Worm (Caenorhabditis elegans): ENCODE measurements around the gene hyl-2.

The hyl-2 gene

DNA sequence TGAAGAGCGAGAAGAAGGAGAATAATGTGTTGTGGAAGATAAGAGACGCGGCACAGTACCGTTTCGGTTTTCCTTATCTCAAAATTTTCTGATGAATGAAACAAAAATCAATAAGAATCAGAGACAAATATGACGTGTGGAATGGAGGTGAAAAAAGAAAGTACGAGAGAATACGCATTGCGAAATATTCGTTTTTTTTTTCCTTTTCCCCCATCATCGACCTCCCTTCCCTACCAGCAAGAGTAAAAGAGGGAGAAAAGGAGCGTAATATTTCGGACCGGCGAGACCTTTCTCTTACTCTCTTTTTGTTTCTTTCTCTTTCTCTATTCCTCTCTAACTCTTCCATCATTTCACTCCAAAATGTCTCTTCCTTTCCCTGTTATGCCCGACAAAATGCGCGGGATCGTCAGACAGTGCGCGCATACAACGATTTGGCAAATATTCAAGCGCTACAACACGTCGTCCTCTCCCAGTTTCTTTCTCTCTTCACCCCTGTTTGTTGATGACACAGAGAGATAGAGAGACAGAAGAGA is 36.9 kb downstream of the hyl-2 start (continued):
- peak; percentile 90 for TF ChIP-seq nhr-28 (tag; optimal IDR thresholded peaks at IDR 0.05)
- TF ChIP-seq T20F7.1 (GFP tag; optimal IDR thresholded peaks at IDR 0.05): no peak
- peak; percentile 40 for TF ChIP-seq nhr-48 (tag; optimal IDR thresholded peaks at IDR 0.05)
- peak in 1 of 2 experiments; percentile 23 for TF ChIP-seq hif-1 (tag; optimal IDR thresholded peaks at IDR 0.05)
- no peak for TF ChIP-seq daf-12 (tag; optimal IDR thresholded peaks at IDR 0.05)
- no peak for TF ChIP-seq arid-1 (GFP tag; conservative IDR thresholded peaks at IDR 0.05)
- no peak for TF ChIP-seq lin-38 (GFP tag; IDR thresholded peaks at IDR 0.05)
- TF ChIP-seq zip-11 (GFP tag; IDR thresholded peaks at IDR 0.05): no peak
- TF ChIP-seq lim-7 (GFP tag; IDR thresholded peaks at IDR 0.05): no peak
- TF ChIP-seq ceh-62 (tag; optimal IDR thresholded peaks at IDR 0.05): no peak
- no peak for TF ChIP-seq R02D3.7 (tag; optimal IDR thresholded peaks at IDR 0.05)
- TF ChIP-seq nhr-237 (tag; optimal IDR thresholded peaks at IDR 0.05): no peak
- TF ChIP-seq ceh-32 (tag; optimal IDR thresholded peaks at IDR 0.05; ENCODE audit: poor library complexity): no peak
- TF ChIP-seq mdl-1 (tag; optimal IDR thresholded peaks at IDR 0.05): no peak
- TF ChIP-seq lin-15B (tag; optimal IDR thresholded peaks at IDR 0.05): no peak
- no peak for TF ChIP-seq spr-1 (tag; optimal IDR thresholded peaks at IDR 0.05)
- TF ChIP-seq madf-5 (GFP tag; IDR thresholded peaks at IDR 0.05): no peak
- TF ChIP-seq nhr-42 (GFP tag; IDR thresholded peaks at IDR 0.05): no peak
- no peak for TF ChIP-seq saeg-2 (GFP tag; IDR thresholded peaks at IDR 0.05)

DNA sequence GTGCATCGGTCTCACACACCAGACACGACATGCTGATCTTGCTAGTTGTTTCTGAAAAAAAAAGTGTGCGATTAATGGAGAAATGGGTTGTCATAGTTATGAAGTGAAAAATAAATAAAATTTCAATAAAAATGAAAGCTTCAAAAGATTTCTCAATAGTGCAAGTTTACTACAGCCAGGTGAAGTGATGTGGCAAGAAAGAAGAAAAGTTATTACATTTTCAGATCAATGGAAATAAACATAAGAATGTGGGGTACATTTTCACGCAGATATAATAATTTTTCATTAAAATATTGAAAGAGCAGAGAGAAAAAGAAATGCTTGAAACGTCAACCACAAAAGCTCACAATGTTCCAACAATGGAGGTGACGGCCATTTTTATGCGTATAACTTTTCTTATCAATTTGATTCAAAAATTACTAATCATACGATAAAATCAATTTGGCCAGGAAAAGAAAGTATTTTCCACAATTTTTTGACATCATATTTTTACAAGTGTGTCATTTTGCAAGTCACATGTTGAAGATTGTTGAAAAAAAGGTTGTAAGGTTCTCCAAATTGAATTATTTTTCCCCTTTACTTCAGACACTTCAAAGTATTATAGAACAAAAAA is 38.9 kb downstream of the hyl-2 start, which contains the start of gene nhr-45:
Gene nhr-45 (minus strand): TSS at position 51 of the 613 bp plus-strand sequence.
- TF ChIP-seq lin-1 (GFP tag; IDR thresholded peaks at IDR 0.05) (no peak), ceh-44 (GFP tag; IDR thresholded peaks at IDR 0.05) (no peak), nhr-10 (tag; optimal IDR thresholded peaks at IDR 0.05) (no peak), hmg-1.1 (GFP tag; IDR thresholded peaks at IDR 0.05) (no peak), T26A8.4 (GFP tag; IDR thresholded peaks at IDR 0.05) (no peak), ztf-7 (tag; optimal IDR thresholded peaks at IDR 0.05) (no peak), pqm-1 (tag; optimal IDR thresholded peaks at IDR 0.05) (peak; percentile 26), dmd-6 (GFP tag; IDR thresholded peaks at IDR 0.05) (peak; percentile 42; the same call in 1 of the 2 replicates), nhr-28 (tag; optimal IDR thresholded peaks at IDR 0.05) (peak; percentile 25), nhr-111 (GFP tag; optimal IDR thresholded peaks at IDR 0.05) (no peak), nhr-77 (tag; optimal IDR thresholded peaks at IDR 0.05) (peak; percentile 24), mdl-1 (tag; optimal IDR thresholded peaks at IDR 0.05) (no peak), lsy-2 (tag; optimal IDR thresholded peaks at IDR 0.05) (peak in 1 of 2 experiments; percentile 13), T20F7.1 (GFP tag; optimal IDR thresholded peaks at IDR 0.05) (peak; percentile 34), R02D3.7 (tag; optimal IDR thresholded peaks at IDR 0.05) (no peak), nhr-42 (GFP tag; IDR thresholded peaks at IDR 0.05) (no peak)

DNA sequence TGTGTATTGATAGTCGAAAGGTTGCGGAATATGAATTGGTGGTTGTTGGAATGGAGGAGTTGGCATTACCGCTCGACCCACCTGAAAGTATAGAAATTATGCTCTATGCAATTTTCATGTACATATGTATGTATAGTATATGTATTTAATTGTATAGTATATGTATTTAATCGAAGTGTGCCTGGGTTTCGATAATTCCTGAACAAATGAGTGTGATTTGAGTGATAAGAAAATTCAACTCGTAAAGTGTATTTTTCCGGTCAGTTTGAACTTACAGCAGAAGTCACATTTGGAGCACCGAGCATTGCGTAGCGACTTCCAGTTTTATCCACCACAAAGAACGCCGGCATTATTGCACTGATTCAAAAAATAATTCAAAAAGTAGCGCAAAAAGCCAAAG is 40.6 kb downstream of the hyl-2 start:
- TF ChIP-seq hif-1 (tag; optimal IDR thresholded peaks at IDR 0.05) (no peak), ceh-32 (tag; optimal IDR thresholded peaks at IDR 0.05; ENCODE audit: poor library complexity) (no peak), D1046.2 (GFP tag; IDR thresholded peaks at IDR 0.05) (no peak), nhr-102 (tag; optimal IDR thresholded peaks at IDR 0.05) (peak; percentile 24), dve-1 (tag; optimal IDR thresholded peaks at IDR 0.05; ENCODE audit: insufficient read depth) (peak; percentile 6), pqm-1 (tag; optimal IDR thresholded peaks at IDR 0.05) (peak; percentile 4), T20F7.1 (GFP tag; optimal IDR thresholded peaks at IDR 0.05) (no peak), nhr-28 (tag; optimal IDR thresholded peaks at IDR 0.05) (peak; percentile 96), nhr-42 (GFP tag; IDR thresholded peaks at IDR 0.05) (no peak), ztf-7 (tag; optimal IDR thresholded peaks at IDR 0.05) (no peak), mdl-1 (tag; optimal IDR thresholded peaks at IDR 0.05) (no peak), lin-29 (GFP tag; IDR thresholded peaks at IDR 0.05) (no peak), hlh-11 (tag; optimal IDR thresholded peaks at IDR 0.05) (peak; percentile 24), mep-1 (tag; optimal IDR thresholded peaks at IDR 0.05) (no peak), fos-1 (tag; optimal IDR thresholded peaks at IDR 0.05) (no peak), nhr-111 (GFP tag; optimal IDR thresholded peaks at IDR 0.05) (no peak), mes-2 (tag; optimal IDR thresholded peaks at IDR 0.05; ENCODE audit: poor library complexity, severe bottlenecking) (no peak), madf-9 (GFP tag; conservative IDR thresholded peaks at IDR 0.05) (no peak), F44E2.7 (GFP tag; IDR thresholded peaks at IDR 0.05) (no peak), pha-4 (GFP tag; IDR thresholded peaks at IDR 0.05) (no peak), pha-4 (tag; optimal IDR thresholded peaks at IDR 0.05) (no peak), rbr-2 (tag; optimal IDR thresholded peaks at IDR 0.05) (no peak), dmd-6 (GFP tag; IDR thresholded peaks at IDR 0.05) (peak; percentile 37; the same call in 1 of the 2 replicates), zag-1 (tag; optimal IDR thresholded peaks at IDR 0.05) (no peak), F26F4.8 (GFP tag; conservative IDR thresholded peaks at IDR 0.05) (no peak)

Data from whole organism, L4 larva.